Worm (Caenorhabditis elegans) whole organism, L1 larva: ENCODE data around the gene F21C10.1.

ENCODE experiments used
- C34B4.2 ChIP-seq: sonication (generic microtip); optimal IDR thresholded peaks from 2 replicates; lab custom pipeline; 2017; ENCODE audit warnings: mild to moderate bottlenecking, missing genetic modification characterization, missing compliant biosample characterization
- F16B12.6 ChIP-seq: fragments of 150-350 bp; optimal IDR thresholded peaks from 2 replicates; lab custom pipeline; 2014; ENCODE audit warnings: missing biosample characterization, missing genetic modification characterization
- Y116A8C.19 ChIP-seq: sonication (generic microtip); optimal IDR thresholded peaks from 2 replicates; lab custom pipeline; 2016; ENCODE audit warnings: missing compliant biosample characterization, missing genetic modification characterization, borderline replicate concordance
- alr-1 ChIP-seq: fragments of 200-800 bp; sonication (Bioruptor generic); optimal IDR thresholded peaks from 2 replicates; lab custom pipeline; 2018; ENCODE audit warnings: borderline replicate concordance, mild to moderate bottlenecking, missing genetic modification characterization, missing compliant biosample characterization
- aly-2 ChIP-seq: fragments of 150-350 bp; optimal IDR thresholded peaks from 2 replicates; lab custom pipeline; 2014; ENCODE audit warnings: missing biosample characterization, missing genetic modification characterization
- ama-1 ChIP-seq: fragments of 150-350 bp; optimal IDR thresholded peaks from 2 replicates; lab custom pipeline; 2014
- ceh-8 ChIP-seq: fragments of 200-800 bp; sonication (Bioruptor generic); optimal IDR thresholded peaks from 2 replicates; lab custom pipeline; 2018; ENCODE audit warnings: mild to moderate bottlenecking, missing genetic modification characterization, moderate library complexity, missing compliant biosample characterization
- ceh-88 ChIP-seq: fragments of 200-800 bp; sonication (Bioruptor generic); IDR thresholded peaks from 2 replicates; pipeline ENCODE4 v1.3.6; 2022; ENCODE audit warnings: missing genetic modification characterization, missing compliant biosample characterization
- dpl-1 ChIP-seq, 3 experiments: fragments of 150-350 bp in 2 of 3; sonication (generic microtip) in 1 of 3; optimal IDR thresholded peaks; 2 replicates each; lab custom pipeline; 2014 to 2017; ENCODE audit warnings: missing biosample characterization in 3 of 3, missing genetic modification characterization in 3 of 3, missing genetic modification reagents in 3 of 3
- dsc-1 ChIP-seq: sonication (generic microtip); optimal IDR thresholded peaks from 2 replicates; lab custom pipeline; 2016; ENCODE audit warnings: mild to moderate bottlenecking, missing genetic modification characterization, missing compliant biosample characterization
- efl-1 ChIP-seq, 4 experiments: fragments of 150-350 bp; optimal IDR thresholded peaks in 3 of 4; peaks in 1 of 4; 1 replicate in 1 of 4; 2 replicates in 3 of 4; lab custom pipeline; 2014; ENCODE audit warnings: missing biosample characterization in 2 of 4, missing genetic modification characterization in 2 of 4, missing genetic modification reagents in 2 of 4
- elt-2 ChIP-seq: sonication (generic microtip); optimal IDR thresholded peaks from 2 replicates; lab custom pipeline; 2016; ENCODE audit warnings: missing genetic modification characterization, mild to moderate bottlenecking, inconsistent platforms, missing compliant biosample characterization, missing genetic modification reagents
- fkh-10 ChIP-seq: sonication (generic microtip); optimal IDR thresholded peaks from 2 replicates; lab custom pipeline; 2017; ENCODE audit warnings: missing biosample characterization, missing genetic modification reagents, missing genetic modification characterization
- fkh-4 ChIP-seq: sonication (generic microtip); optimal IDR thresholded peaks from 2 replicates; lab custom pipeline; 2016; ENCODE audit warnings: missing compliant biosample characterization, missing genetic modification characterization, borderline replicate concordance
- fos-1 ChIP-seq: fragments of 150-350 bp; optimal IDR thresholded peaks from 2 replicates; lab custom pipeline; 2014; ENCODE audit warnings: missing biosample characterization, missing genetic modification characterization
- hpl-2 ChIP-seq: fragments of 150-350 bp; optimal IDR thresholded peaks from 2 replicates; lab custom pipeline; 2014; ENCODE audit warnings: missing biosample characterization, missing genetic modification reagents, missing genetic modification characterization
- irx-1 ChIP-seq: sonication (generic microtip); optimal IDR thresholded peaks from 2 replicates; lab custom pipeline; 2016; ENCODE audit warnings: missing genetic modification characterization, missing compliant biosample characterization
- isw-1 ChIP-seq: fragments of 200-800 bp; sonication (Bioruptor generic); IDR thresholded peaks from 2 replicates; pipeline ENCODE4 v1.3.6; 2022; ENCODE audit warnings: missing genetic modification characterization, missing compliant biosample characterization
- jun-1 ChIP-seq: fragments of 150-350 bp; optimal IDR thresholded peaks from 2 replicates; lab custom pipeline; 2014; ENCODE audit warnings: missing biosample characterization, missing genetic modification reagents, missing genetic modification characterization
- lin-13 ChIP-seq: fragments of 150-350 bp; optimal IDR thresholded peaks from 2 replicates; lab custom pipeline; 2014; ENCODE audit warnings: missing biosample characterization, missing genetic modification reagents, missing genetic modification characterization
- lin-35 ChIP-seq, 2 experiments: fragments of 150-350 bp; optimal IDR thresholded peaks; 2 replicates each; lab custom pipeline; 2014; ENCODE audit warnings: missing biosample characterization in 2 of 2, missing genetic modification characterization in 2 of 2, missing genetic modification reagents in 2 of 2
- lin-39 ChIP-seq: fragments of 150-350 bp; optimal IDR thresholded peaks from 2 replicates; lab custom pipeline; 2014; ENCODE audit warnings: missing biosample characterization, missing genetic modification reagents, missing genetic modification characterization
- lir-3 ChIP-seq: sonication (generic microtip); optimal IDR thresholded peaks from 2 replicates; lab custom pipeline; 2016; ENCODE audit warnings: mild to moderate bottlenecking, missing genetic modification characterization, moderate library complexity, missing compliant biosample characterization; ENCODE audit not compliant: poor library complexity
- lsy-2 ChIP-seq, 2 experiments: fragments of 150-350 bp; optimal IDR thresholded peaks; 2 replicates each; lab custom pipeline; 2014; ENCODE audit warnings: missing biosample characterization in 2 of 2, missing genetic modification characterization in 2 of 2
- mab-9 ChIP-seq: fragments of 200-800 bp; sonication (Bioruptor generic); IDR thresholded peaks from 2 replicates; pipeline ENCODE4 v1.3.6; 2022; ENCODE audit warnings: missing genetic modification reagents, missing genetic modification characterization, missing compliant biosample characterization
- mdl-1 ChIP-seq, 2 experiments: fragments of 150-350 bp; optimal IDR thresholded peaks; 2 replicates each; lab custom pipeline; 2014 to 2017; ENCODE audit warnings: missing biosample characterization in 2 of 2, missing genetic modification characterization in 2 of 2, inconsistent platforms in 1 of 2
- mef-2 ChIP-seq: fragments of 150-350 bp; optimal IDR thresholded peaks from 2 replicates; lab custom pipeline; 2014; ENCODE audit warnings: missing biosample characterization, missing genetic modification characterization
- nhr-12 ChIP-seq: sonication (generic microtip); optimal IDR thresholded peaks from 2 replicates; lab custom pipeline; 2017; ENCODE audit warnings: missing biosample characterization, missing genetic modification characterization
- nhr-19 ChIP-seq: fragments of 200-800 bp; sonication (Bioruptor generic); conservative IDR thresholded peaks from 2 replicates; pipeline ENCODE4 v1.3.6; 2022; ENCODE audit warnings: missing genetic modification characterization, missing compliant biosample characterization
- nhr-20 ChIP-seq: sonication (generic microtip); optimal IDR thresholded peaks from 2 replicates; lab custom pipeline; 2016; ENCODE audit warnings: mild to moderate bottlenecking, missing genetic modification characterization, missing compliant biosample characterization
- nhr-47 ChIP-seq: sonication (generic microtip); optimal IDR thresholded peaks from 2 replicates; lab custom pipeline; 2016; ENCODE audit warnings: mild to moderate bottlenecking, missing genetic modification characterization, moderate library complexity, missing compliant biosample characterization
- nhr-84 ChIP-seq: sonication (generic microtip); optimal IDR thresholded peaks from 2 replicates; lab custom pipeline; 2017; ENCODE audit warnings: missing biosample characterization, missing genetic modification characterization
- nhr-85 ChIP-seq: sonication (generic microtip); peaks from one replicate; lab custom pipeline; 2016; ENCODE audit warnings: missing genetic modification characterization, inconsistent platforms, missing compliant biosample characterization
- pax-3 ChIP-seq: fragments of 200-800 bp; sonication (Bioruptor generic); optimal IDR thresholded peaks from 2 replicates; lab custom pipeline; 2018; ENCODE audit warnings: mild to moderate bottlenecking, missing genetic modification characterization, moderate library complexity, missing compliant biosample characterization
- rnt-1 ChIP-seq: sonication (generic microtip); optimal IDR thresholded peaks from 2 replicates; lab custom pipeline; 2016; ENCODE audit warnings: mild to moderate bottlenecking, missing genetic modification characterization, moderate library complexity, missing compliant biosample characterization
- swsn-7 ChIP-seq: sonication (generic microtip); optimal IDR thresholded peaks from 2 replicates; lab custom pipeline; 2016; ENCODE audit warnings: missing genetic modification characterization, missing compliant biosample characterization
- tlp-1 ChIP-seq: fragments of 150-350 bp; optimal IDR thresholded peaks from 2 replicates; lab custom pipeline; 2014; ENCODE audit warnings: missing biosample characterization, missing genetic modification characterization
- unc-86 ChIP-seq: sonication (generic microtip); optimal IDR thresholded peaks from 2 replicates; lab custom pipeline; 2016; ENCODE audit warnings: missing genetic modification characterization, missing compliant biosample characterization
- vab-15 ChIP-seq: sonication (generic microtip); optimal IDR thresholded peaks from 2 replicates; lab custom pipeline; 2017; ENCODE audit warnings: missing genotype, mild to moderate bottlenecking, missing genetic modification characterization, missing compliant biosample characterization
- xbp-1 ChIP-seq: sonication (generic microtip); optimal IDR thresholded peaks from 2 replicates; lab custom pipeline; 2016; ENCODE audit warnings: missing genetic modification characterization, missing compliant biosample characterization

Gene F21C10.1

DNA sequence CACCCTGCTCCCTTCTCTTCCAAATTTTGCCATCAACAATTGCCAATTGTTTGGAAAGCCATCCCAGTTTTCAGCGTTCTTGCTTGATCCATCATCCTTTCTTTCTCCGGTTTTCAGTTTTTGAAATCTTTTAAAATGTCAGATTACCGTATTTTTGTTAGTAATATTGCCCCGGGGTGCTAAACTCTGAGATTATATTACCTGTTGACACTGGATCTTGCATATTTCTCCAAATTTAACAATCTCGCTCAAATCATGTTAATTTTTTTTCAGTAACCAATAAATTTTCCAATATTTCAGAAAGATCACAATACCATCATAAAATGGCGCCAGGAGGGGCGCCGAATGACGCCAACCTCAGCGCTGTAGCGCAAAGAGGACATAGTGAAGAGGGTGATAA, 19.7 kb upstream of the F21C10.1 start, which contains the start of gene F21C10.7:
Gene F21C10.7 (plus strand): TSS at position 301 of the 400 bp plus-strand sequence.
- no peak for TF ChIP-seq mab-9 (GFP tag; lab: Robert Waterston, UW)
- no peak for TF ChIP-seq jun-1
- TF ChIP-seq F16B12.6 (tag; lab: Kevin White, UChicago), result no peak
- TF ChIP-seq mef-2 (tag; lab: Kevin White, UChicago), result no peak
- no peak for TF ChIP-seq nhr-84
- TF ChIP-seq irx-1 (tag; lab: Kevin White, UChicago), result no peak
- no peak for TF ChIP-seq vab-15 (tag; lab: Kevin White, UChicago)
- TF ChIP-seq Y116A8C.19 (tag; lab: Kevin White, UChicago), result no peak
- TF ChIP-seq pax-3, result no peak
- no peak for TF ChIP-seq elt-2 (tag; lab: Kevin White, UChicago)
- no peak for TF ChIP-seq ceh-88 (GFP tag; lab: Robert Waterston, UW)
- TF ChIP-seq dsc-1 (tag; lab: Kevin White, UChicago), result no peak
- TF ChIP-seq nhr-19 (GFP tag; lab: Robert Waterston, UW), result no peak

DNA sequence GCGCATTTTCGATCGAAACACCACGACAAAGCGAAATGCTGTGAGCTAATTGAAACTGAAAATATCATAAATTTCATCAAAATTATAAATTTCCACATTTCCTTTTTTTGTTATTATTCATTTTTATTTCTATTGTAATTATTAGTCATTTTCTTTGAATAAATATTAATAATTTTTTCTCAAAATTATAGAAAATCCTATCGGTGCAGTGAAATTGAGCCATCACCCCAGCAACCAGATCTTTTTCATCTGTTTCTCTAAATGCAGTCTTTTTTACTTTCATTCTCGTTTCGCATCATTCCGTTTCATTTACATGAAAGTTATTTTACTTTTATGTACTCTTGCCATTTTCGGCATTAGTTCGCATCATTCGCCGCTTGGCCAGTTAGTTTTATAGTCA, 10.1 kb upstream of the F21C10.1 start, which contains the start of gene F21C10.13:
Gene F21C10.13 (plus strand): TSS at position 301 of the 400 bp plus-strand sequence.
- TF ChIP-seq fkh-4 (tag; lab: Kevin White, UChicago), result no peak
- no peak for TF ChIP-seq efl-1 (optimal IDR thresholded peaks at IDR 0.05; lab: Kevin White, UChicago)
- peak in 1 of 2 experiments; percentile 52 for TF ChIP-seq efl-1 (GFP tag; optimal IDR thresholded peaks at IDR 0.05 in 1 of 2; lab: Kevin White, UChicago)
- no peak for TF ChIP-seq nhr-20

DNA sequence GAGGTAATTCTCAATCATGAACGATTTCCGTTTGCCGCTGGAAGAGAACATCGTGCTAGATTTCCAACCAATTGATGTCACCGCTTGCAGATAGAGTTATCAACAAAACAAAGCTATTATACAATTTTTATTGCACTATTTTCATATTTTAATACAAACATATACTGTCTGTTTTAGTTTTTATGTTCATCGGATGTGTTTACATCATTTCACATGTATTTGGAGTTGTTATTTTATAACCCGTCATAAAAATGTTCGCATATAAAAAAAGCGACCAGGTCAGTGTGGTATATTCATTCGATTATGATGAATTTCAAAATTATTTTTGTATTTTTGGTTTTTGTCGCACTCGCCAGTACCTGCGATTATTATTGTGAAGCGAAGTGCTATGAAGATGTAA, 9.0 kb upstream of the F21C10.1 start, which contains the start of gene F21C10.11:
Gene F21C10.11 (plus strand): TSS at position 301 of the 400 bp plus-strand sequence.
- TF ChIP-seq lin-39 (tag; lab: Kevin White, UChicago) (no peak), dsc-1 (tag; lab: Kevin White, UChicago) (no peak), aly-2 (tag; lab: Kevin White, UChicago) (no peak), irx-1 (tag; lab: Kevin White, UChicago) (no peak), lir-3 (tag; lab: Kevin White, UChicago) (no peak), lin-35 (GFP tag; optimal IDR thresholded peaks at IDR 0.05; lab: Kevin White, UChicago) (no peak), hpl-2 (GFP tag; lab: Kevin White, UChicago) (no peak), fos-1 (tag; lab: Kevin White, UChicago) (no peak), dpl-1 (GFP tag; optimal IDR thresholded peaks at IDR 0.05; lab: Kevin White, UChicago) (no peak), lsy-2 (tag; optimal IDR thresholded peaks at IDR 0.05; lab: Kevin White, UChicago) (no peak), xbp-1 (no peak), efl-1 (optimal IDR thresholded peaks at IDR 0.05; lab: Kevin White, UChicago) (no peak), efl-1 (GFP tag; optimal IDR thresholded peaks at IDR 0.05 in 1 of 2; lab: Kevin White, UChicago) (no peak)

DNA sequence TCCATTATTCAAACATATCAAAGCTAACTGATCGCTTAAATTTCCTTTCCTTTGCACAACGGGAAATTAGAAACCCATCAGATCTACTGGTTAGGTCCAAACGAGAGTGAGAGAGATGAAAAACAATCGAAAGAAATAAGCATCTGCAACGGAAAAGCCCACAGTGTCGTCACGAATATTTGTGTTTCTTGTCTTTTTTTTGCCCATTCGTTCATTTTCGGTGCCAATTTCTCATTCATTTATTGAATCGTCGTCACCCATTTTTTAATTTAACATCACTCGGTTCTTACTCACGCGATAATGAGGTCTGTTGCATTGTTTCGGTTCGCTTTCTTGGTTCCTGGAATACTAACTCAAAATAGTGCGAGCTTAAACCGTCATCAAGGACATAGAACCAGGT, 8.0 kb upstream of the F21C10.1 start, which contains the start of gene F21C10.6:
Gene F21C10.6 (plus strand): TSS at position 301 of the 400 bp plus-strand sequence.
- no peak for TF ChIP-seq swsn-7 (tag; lab: Kevin White, UChicago)
- no peak for TF ChIP-seq dpl-1 (GFP tag; optimal IDR thresholded peaks at IDR 0.05; lab: Kevin White, UChicago)
- TF ChIP-seq ama-1, result no peak
- TF ChIP-seq alr-1 (tag; lab: Kevin White, UChicago), result no peak
- TF ChIP-seq mdl-1 (tag; optimal IDR thresholded peaks at IDR 0.05; lab: Kevin White, UChicago), result no peak
- TF ChIP-seq nhr-85 (tag; lab: Kevin White, UChicago), result no peak
- TF ChIP-seq fkh-10 (GFP tag; lab: Kevin White, UChicago), result no peak
- no peak for TF ChIP-seq lin-13 (GFP tag; lab: Kevin White, UChicago)
- no peak for TF ChIP-seq ceh-8
- TF ChIP-seq nhr-12, result no peak
- TF ChIP-seq isw-1, result no peak
- no peak for TF ChIP-seq rnt-1
- TF ChIP-seq efl-1 (optimal IDR thresholded peaks at IDR 0.05; lab: Kevin White, UChicago), result no peak
- TF ChIP-seq efl-1 (GFP tag; optimal IDR thresholded peaks at IDR 0.05 in 1 of 2; lab: Kevin White, UChicago), result no peak
- TF ChIP-seq tlp-1 (tag; lab: Kevin White, UChicago), result no peak
- TF ChIP-seq xbp-1, result no peak
- no peak for TF ChIP-seq jun-1
- TF ChIP-seq C34B4.2 (tag; lab: Kevin White, UChicago), result no peak
- no peak for TF ChIP-seq unc-86 (tag; lab: Kevin White, UChicago)
- no peak for TF ChIP-seq nhr-47 (tag; lab: Kevin White, UChicago)
